Worm (Caenorhabditis elegans): ENCODE data around the gene Y48A6C.4.

Y48A6C.4 gene

DNA sequence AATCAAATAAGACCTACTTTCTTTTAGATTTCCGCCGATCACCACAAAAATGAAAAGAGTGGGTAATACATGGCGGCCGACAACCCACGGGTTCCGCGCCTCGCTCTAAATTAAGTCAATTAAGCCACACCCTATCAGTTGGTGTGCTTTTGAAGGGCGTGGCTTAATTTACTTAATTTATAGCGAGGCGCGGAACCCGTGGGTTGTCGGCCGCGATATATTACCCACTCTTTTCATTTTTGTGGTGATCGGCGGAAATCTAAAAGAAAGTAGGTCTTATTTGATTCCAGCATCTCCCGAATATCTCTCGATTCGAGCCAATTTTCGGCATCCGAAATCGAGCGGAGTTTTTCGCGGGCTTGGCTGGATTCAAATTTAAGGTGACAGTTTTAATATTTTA is 1.5 kb upstream of the Y48A6C.4 start:
- TF ChIP-seq hsf-1 (GFP tag; IDR thresholded peaks at IDR 0.05), result peak; percentile 74; the same call in 1 of the 2 replicates
- peak; percentile 72 for TF ChIP-seq mcd-1 (GFP tag; IDR thresholded peaks at IDR 0.05)
- TF ChIP-seq ceh-91 (GFP tag; IDR thresholded peaks at IDR 0.05), result peak; percentile 71
- TF ChIP-seq madf-6 (GFP tag; IDR thresholded peaks at IDR 0.05), result peak; percentile 86
- peak; percentile 98 for TF ChIP-seq D2030.7 (GFP tag; IDR thresholded peaks at IDR 0.05)
- peak; percentile 53 for TF ChIP-seq F33H1.4 (GFP tag; IDR thresholded peaks at IDR 0.05)
- 0 out of 2 replicates have a peak, but pooled peaks have one; percentile 19 for TF ChIP-seq Y53F4B.3 (GFP tag; IDR thresholded peaks at IDR 0.05)
- peak; percentile 53 for TF ChIP-seq lsl-1 (GFP tag; optimal IDR thresholded peaks at IDR 0.05)
- peak; percentile 49; the same call in 1 of the 2 replicates for TF ChIP-seq lin-26 (GFP tag; IDR thresholded peaks at IDR 0.05)
- TF ChIP-seq ceh-58 (GFP tag; IDR thresholded peaks at IDR 0.05), result 0 out of 2 replicates have a peak, but pooled peaks have one; percentile 21
- TF ChIP-seq ekl-4 (GFP tag; IDR thresholded peaks at IDR 0.05), result peak; percentile 76; the same call in 1 of the 2 replicates
- TF ChIP-seq efl-1 (GFP tag; optimal IDR thresholded peaks at IDR 0.05), result peak; percentile 39
- peak; percentile 76 for TF ChIP-seq madf-3 (GFP tag; IDR thresholded peaks at IDR 0.05)
- peak; percentile 22 for TF ChIP-seq madf-8 (GFP tag; conservative IDR thresholded peaks at IDR 0.05)
- TF ChIP-seq nfyb-1 (GFP tag; IDR thresholded peaks at IDR 0.05), result peak; percentile 71
- 0 out of 2 replicates have a peak, but pooled peaks have one; percentile 6 for TF ChIP-seq ztf-28 (GFP tag; IDR thresholded peaks at IDR 0.05)
- peak; percentile 93 for TF ChIP-seq pbrm-1 (GFP tag; IDR thresholded peaks at IDR 0.05)
- 0 out of 2 replicates have a peak, but pooled peaks have one; percentile 73 for TF ChIP-seq Y53G8AR.9 (GFP tag; conservative IDR thresholded peaks at IDR 0.05)
- TF ChIP-seq hmg-20 (GFP tag; IDR thresholded peaks at IDR 0.05), result 0 out of 2 replicates have a peak, but pooled peaks have one; percentile 51
- peak; percentile 41 for TF ChIP-seq xnd-1 (tag; optimal IDR thresholded peaks at IDR 0.05)
- TF ChIP-seq attf-3 (GFP tag; conservative IDR thresholded peaks at IDR 0.05), result 0 out of 2 replicates have a peak, but pooled peaks have one; percentile 11
- TF ChIP-seq Y56A3A.18 (GFP tag; IDR thresholded peaks at IDR 0.05), result 0 out of 2 replicates have a peak, but pooled peaks have one; percentile 56
- peak; percentile 56; the same call in 1 of the 2 replicates for TF ChIP-seq F39B2.1 (GFP tag; IDR thresholded peaks at IDR 0.05)
- TF ChIP-seq C17E4.6 (GFP tag; IDR thresholded peaks at IDR 0.05), result 0 out of 2 replicates have a peak, but pooled peaks have one; percentile 35
- TF ChIP-seq snpc-1.1 (tag; optimal IDR thresholded peaks at IDR 0.05; ENCODE audit: insufficient read depth), result peak; percentile 91
- TF ChIP-seq snpc-3.4 (tag; optimal IDR thresholded peaks at IDR 0.05), result peak; percentile 87
- TF ChIP-seq Y95B8A.8 (GFP tag; IDR thresholded peaks at IDR 0.05), result peak; percentile 80; the same call in 1 of the 2 replicates
- TF ChIP-seq tbp1 (GFP tag; optimal IDR thresholded peaks at IDR 0.05), result peak; percentile 41
- peak; percentile 83 for TF ChIP-seq rcor-1 (GFP tag; IDR thresholded peaks at IDR 0.05)
- peak; percentile 51 for TF ChIP-seq lin-54 (GFP tag; optimal IDR thresholded peaks at IDR 0.05)
- peak; percentile 92 for TF ChIP-seq attf-6 (GFP tag; IDR thresholded peaks at IDR 0.05)
- peak; percentile 89 for TF ChIP-seq snpc-4 (GFP tag; optimal IDR thresholded peaks at IDR 0.05)
- peak; percentile 78 to 97 (median 94) for TF ChIP-seq snpc-4 (tag; optimal IDR thresholded peaks at IDR 0.05)
- peak; percentile 74 for TF ChIP-seq hmg-1.2 (GFP tag; IDR thresholded peaks at IDR 0.05)
- peak; percentile 87 for TF ChIP-seq ceh-100 (GFP tag; IDR thresholded peaks at IDR 0.05)
- TF ChIP-seq dox-1 (GFP tag; IDR thresholded peaks at IDR 0.05), result peak; percentile 61

DNA sequence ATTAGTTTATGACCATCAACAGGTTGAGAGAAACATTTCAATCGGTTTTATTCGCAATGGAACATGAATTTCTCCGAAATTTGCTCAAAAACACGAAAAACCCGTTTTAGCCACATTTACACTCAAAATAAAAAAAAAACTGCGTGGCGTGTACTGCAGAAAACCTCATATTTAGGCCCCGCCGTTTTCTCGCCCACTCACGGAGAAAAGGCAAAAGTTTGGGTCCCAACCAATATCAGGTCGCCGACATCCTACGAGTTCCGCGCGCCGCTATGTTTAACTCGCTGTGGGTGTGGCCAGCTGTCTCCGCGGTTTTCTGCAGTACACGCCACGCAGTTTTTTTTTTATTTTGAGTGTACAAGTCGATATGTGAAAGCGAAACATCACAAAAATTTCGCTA is 4.2 kb downstream of the Y48A6C.4 start:
- TF ChIP-seq attf-6 (GFP tag; IDR thresholded peaks at IDR 0.05) (peak; percentile 70; the same call in 1 of the 2 replicates), madf-6 (GFP tag; IDR thresholded peaks at IDR 0.05) (peak; percentile 46), die-1 (tag; optimal IDR thresholded peaks at IDR 0.05) (no peak), hmg-1.2 (GFP tag; IDR thresholded peaks at IDR 0.05) (peak; percentile 73), egl-44 (GFP tag; IDR thresholded peaks at IDR 0.05) (peak; percentile 32; the same call in 1 of the 2 replicates), hsf-1 (GFP tag; IDR thresholded peaks at IDR 0.05) (0 out of 2 replicates have a peak, but pooled peaks have one; percentile 13), pbrm-1 (GFP tag; IDR thresholded peaks at IDR 0.05) (0 out of 2 replicates have a peak, but pooled peaks have one; percentile 10), lin-26 (GFP tag; IDR thresholded peaks at IDR 0.05) (no peak), sea-2 (GFP tag; IDR thresholded peaks at IDR 0.05) (no peak), bed-1 (GFP tag; IDR thresholded peaks at IDR 0.05) (no peak), snpc-1.1 (tag; optimal IDR thresholded peaks at IDR 0.05; ENCODE audit: insufficient read depth) (peak; percentile 84), D2030.7 (GFP tag; IDR thresholded peaks at IDR 0.05) (0 out of 2 replicates have a peak, but pooled peaks have one; percentile 37), rec-8 (tag; optimal IDR thresholded peaks at IDR 0.05) (no peak), nhr-120 (GFP tag; IDR thresholded peaks at IDR 0.05) (0 out of 2 replicates have a peak, but pooled peaks have one; percentile 61), Y56A3A.18 (GFP tag; IDR thresholded peaks at IDR 0.05) (no peak), mcd-1 (GFP tag; IDR thresholded peaks at IDR 0.05) (0 out of 2 replicates have a peak, but pooled peaks have one; percentile 11), ceh-58 (GFP tag; IDR thresholded peaks at IDR 0.05) (no peak), K12H6.12 (tag; optimal IDR thresholded peaks at IDR 0.05) (no peak), snpc-4 (GFP tag; optimal IDR thresholded peaks at IDR 0.05) (peak; percentile 83), snpc-4 (tag; optimal IDR thresholded peaks at IDR 0.05) (peak in 3 of 4 experiments; percentile 78 to 93 (median 91)), mxl-1 (tag; optimal IDR thresholded peaks at IDR 0.05) (no peak), lsl-1 (GFP tag; optimal IDR thresholded peaks at IDR 0.05) (no peak)
